Worm (Caenorhabditis elegans): ENCODE results near the gene H39E23.3.

DNA sequence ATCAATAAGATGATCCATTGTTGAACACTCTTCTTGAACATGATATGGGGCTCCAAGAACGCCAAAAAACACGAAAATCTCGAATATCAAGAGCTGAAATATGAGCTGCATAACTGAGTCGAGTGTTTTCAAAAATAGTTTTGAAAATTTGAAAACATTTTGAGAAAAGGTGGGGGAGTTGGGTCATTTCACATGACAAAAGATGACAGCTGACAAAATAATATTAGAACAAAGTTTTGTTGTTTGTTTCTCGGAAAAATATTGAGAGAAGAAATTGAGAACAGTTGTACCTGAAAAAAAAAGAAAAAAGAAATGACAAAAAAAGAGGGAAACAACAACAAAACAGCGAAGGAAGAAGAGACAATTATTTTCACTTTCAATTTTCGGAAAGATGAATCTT, 9.1 kb upstream of the H39E23.3 start, which contains the start of the genes D1086.2 and D1086.1:
- TF ChIP-seq let-526 (GFP tag; IDR thresholded peaks at IDR 0.05) (no peak), mxl-1 (tag; optimal IDR thresholded peaks at IDR 0.05) (no peak), lag-1 (GFP tag; IDR thresholded peaks at IDR 0.05) (no peak), ztf-25 (GFP tag; IDR thresholded peaks at IDR 0.05) (no peak), lsy-27 (tag; optimal IDR thresholded peaks at IDR 0.05; ENCODE audit: borderline replicate concordance, insufficient read depth) (no peak), gei-17 (GFP tag; optimal IDR thresholded peaks at IDR 0.05) (no peak), hrde-1 (tag; optimal IDR thresholded peaks at IDR 0.05; ENCODE audit: borderline replicate concordance) (no peak), egl-44 (GFP tag; IDR thresholded peaks at IDR 0.05) (no peak), lin-35 (GFP tag; optimal IDR thresholded peaks at IDR 0.05) (no peak), ceh-91 (GFP tag; IDR thresholded peaks at IDR 0.05) (no peak), rec-8 (tag; optimal IDR thresholded peaks at IDR 0.05) (no peak), nfyb-1 (GFP tag; IDR thresholded peaks at IDR 0.05) (no peak), pha-4 (tag; optimal IDR thresholded peaks at IDR 0.05) (no peak)

Measured in whole organism, young adult.